Fruit fly (Drosophila melanogaster): ENCODE data around the gene CG9135.

The CG9135 gene

dm6 chr2L:6090786-6091716 lies 40.5 kb downstream of the CG9135 start, which contains the start of gene CG45075 (continued):
- TF ChIP-seq zfh1 (GFP tag; IDR thresholded peaks at IDR 0.05), result no peak
- peak; percentile 26 for TF ChIP-seq her (GFP tag; optimal IDR thresholded peaks at IDR 0.05)
- TF ChIP-seq Lim3 (GFP tag; IDR thresholded peaks at IDR 0.05), result no peak
- no peak for TF ChIP-seq CG18476 (GFP tag; optimal IDR thresholded peaks at IDR 0.05)
- TF ChIP-seq CG9876 (GFP tag; optimal IDR thresholded peaks at IDR 0.05), result no peak
- no peak for TF ChIP-seq salm (tag; optimal IDR thresholded peaks at IDR 0.05)
- peak; percentile 1 for TF ChIP-seq abd-A (tag; optimal IDR thresholded peaks at IDR 0.05)
- TF ChIP-seq dan (GFP tag; IDR thresholded peaks at IDR 0.05), result no peak
- TF ChIP-seq otp (GFP tag; IDR thresholded peaks at IDR 0.05), result no peak
- TF ChIP-seq nerfin-1 (tag; optimal IDR thresholded peaks at IDR 0.05), result peak; percentile 38
- no peak for TF ChIP-seq H2.0 (GFP tag; IDR thresholded peaks at IDR 0.05)
- TF ChIP-seq CG18599 (GFP tag; optimal IDR thresholded peaks at IDR 0.05), result no peak
- no peak for TF ChIP-seq nau (GFP tag; optimal IDR thresholded peaks at IDR 0.05)
- TF ChIP-seq run (tag; optimal IDR thresholded peaks at IDR 0.05), result no peak
- TF ChIP-seq chm (GFP tag; IDR thresholded peaks at IDR 0.05), result peak; percentile 87; the same call in 1 of the 2 replicates
- no peak for TF ChIP-seq maf-S (GFP tag; optimal IDR thresholded peaks at IDR 0.05)
- TF ChIP-seq shn (GFP tag; optimal IDR thresholded peaks at IDR 0.05), result no peak
- peak; percentile 11 for TF ChIP-seq CG6765 (GFP tag; optimal IDR thresholded peaks at IDR 0.05)
- peak; percentile 76 for TF ChIP-seq cg (GFP tag; optimal IDR thresholded peaks at IDR 0.05)
- no peak for TF ChIP-seq hkb (optimal IDR thresholded peaks at IDR 0.05)
- no peak for TF ChIP-seq hkb (GFP tag; IDR thresholded peaks at IDR 0.05)
- no peak for TF ChIP-seq CG1024 (GFP tag; IDR thresholded peaks at IDR 0.05)
- no peak for TF ChIP-seq CG15269 (tag; optimal IDR thresholded peaks at IDR 0.05)
- no peak for TF ChIP-seq chinmo (GFP tag; IDR thresholded peaks at IDR 0.05; ENCODE audit: partially characterized antibody)
- peak; percentile 10 for TF ChIP-seq dmrt99B (tag; optimal IDR thresholded peaks at IDR 0.05)
- no peak for TF ChIP-seq psq (GFP tag; optimal IDR thresholded peaks at IDR 0.05)
- no peak for TF ChIP-seq Awh (GFP tag; IDR thresholded peaks at IDR 0.05)
- no peak for TF ChIP-seq tll (GFP tag; optimal IDR thresholded peaks at IDR 0.05)
- no peak; the same call in 1 of the 2 replicates for TF ChIP-seq HLH3B (GFP tag; IDR thresholded peaks at IDR 0.05)
- no peak for TF ChIP-seq Gug (GFP tag; IDR thresholded peaks at IDR 0.05)
- no peak for TF ChIP-seq CG31388 (GFP tag; optimal IDR thresholded peaks at IDR 0.05)
- TF ChIP-seq CG13894 (tag; optimal IDR thresholded peaks at IDR 0.05), result peak; percentile 79
- TF ChIP-seq seq (GFP tag; IDR thresholded peaks at IDR 0.05), result 0 out of 2 replicates have a peak, but pooled peaks have one; percentile 25
- TF ChIP-seq CG10959 (GFP tag; IDR thresholded peaks at IDR 0.05), result no peak
- TF ChIP-seq ewg (GFP tag; optimal IDR thresholded peaks at IDR 0.05), result peak; percentile 17
- TF ChIP-seq CG4707 (GFP tag; optimal IDR thresholded peaks at IDR 0.05), result no peak
- TF ChIP-seq bbx (GFP tag; IDR thresholded peaks at IDR 0.05; ENCODE audit: partially characterized antibody), result peak; percentile 27; the same call in 1 of the 2 replicates
- no peak for TF ChIP-seq Hr51 (GFP tag; optimal IDR thresholded peaks at IDR 0.05)
- no peak for TF ChIP-seq Kr (GFP tag; optimal IDR thresholded peaks at IDR 0.05)
- no peak for TF ChIP-seq kah (GFP tag; optimal IDR thresholded peaks at IDR 0.05)
- peak; percentile 37 for TF ChIP-seq chn (GFP tag; optimal IDR thresholded peaks at IDR 0.05)
- peak; percentile 31; the same call in 1 of the 2 replicates for TF ChIP-seq onecut (GFP tag; IDR thresholded peaks at IDR 0.05)
- no peak for TF ChIP-seq CG18764 (GFP tag; optimal IDR thresholded peaks at IDR 0.05)
- no peak for TF ChIP-seq Dp (GFP tag; optimal IDR thresholded peaks at IDR 0.05)
- peak; percentile 35 for TF ChIP-seq CG2202 (tag; optimal IDR thresholded peaks at IDR 0.05)
- peak; percentile 36 for TF ChIP-seq gsb-n (tag; optimal IDR thresholded peaks at IDR 0.05)
- no peak for TF ChIP-seq CG6813 (GFP tag; optimal IDR thresholded peaks at IDR 0.05)
- TF ChIP-seq pfk (GFP tag; optimal IDR thresholded peaks at IDR 0.05), result no peak
